Worm (Caenorhabditis elegans) whole organism, late embryonic: ENCODE data around the gene cpg-20.

Experiments
- C08G9.2 ChIP-seq: sonication (generic microtip); optimal IDR thresholded peaks from 2 replicates; lab custom pipeline; 2016; ENCODE audit warnings: mild to moderate bottlenecking, missing genetic modification characterization, moderate library complexity, missing compliant biosample characterization
- K02D7.2 ChIP-seq: sonication (generic microtip); optimal IDR thresholded peaks from 2 replicates; lab custom pipeline; 2017; ENCODE audit warnings: mild to moderate bottlenecking, missing genetic modification characterization, missing compliant biosample characterization
- K09A11.1 ChIP-seq: sonication (generic microtip); optimal IDR thresholded peaks from 2 replicates; lab custom pipeline; 2017; ENCODE audit warnings: antibody characterized with exemption, mild to moderate bottlenecking, missing genetic modification characterization, missing compliant biosample characterization; ENCODE audit not compliant: insufficient read depth
- T23F11.4 ChIP-seq: fragments of 200-800 bp; sonication (Bioruptor generic); optimal IDR thresholded peaks from 2 replicates; lab custom pipeline; 2018; ENCODE audit warnings: mild to moderate bottlenecking, missing genetic modification characterization, missing compliant biosample characterization
- Y22D7AL.16 ChIP-seq: sonication (generic microtip); optimal IDR thresholded peaks from 2 replicates; lab custom pipeline; 2016; ENCODE audit warnings: missing genetic modification characterization, missing compliant biosample characterization
- ahr-1 ChIP-seq: sonication (generic microtip); optimal IDR thresholded peaks from 2 replicates; lab custom pipeline; 2016; ENCODE audit warnings: missing genetic modification characterization, missing compliant biosample characterization
- ama-1 ChIP-seq: fragments of 150-350 bp; optimal IDR thresholded peaks from 2 replicates; lab custom pipeline; 2014
- ceh-14 ChIP-seq: sonication (generic microtip); optimal IDR thresholded peaks from 2 replicates; lab custom pipeline; 2016; ENCODE audit warnings: missing genotype, missing genetic modification characterization, missing compliant biosample characterization
- ceh-2 ChIP-seq: sonication (generic microtip); optimal IDR thresholded peaks from 2 replicates; lab custom pipeline; 2016; ENCODE audit warnings: missing genotype, missing genetic modification characterization, missing compliant biosample characterization
- ceh-22 ChIP-seq: sonication (generic microtip); optimal IDR thresholded peaks from 2 replicates; lab custom pipeline; 2017; ENCODE audit warnings: missing biosample characterization, missing genetic modification characterization
- ceh-24 ChIP-seq: sonication (generic microtip); optimal IDR thresholded peaks from 2 replicates; lab custom pipeline; 2016; ENCODE audit warnings: mild to moderate bottlenecking, missing genetic modification characterization, missing compliant biosample characterization
- ceh-31 ChIP-seq: sonication (generic microtip); optimal IDR thresholded peaks from 2 replicates; lab custom pipeline; 2016; ENCODE audit warnings: missing genetic modification characterization, missing compliant biosample characterization
- ceh-48 ChIP-seq: sonication (generic microtip); optimal IDR thresholded peaks from 2 replicates; lab custom pipeline; 2016; ENCODE audit warnings: missing genetic modification characterization, inconsistent platforms, missing compliant biosample characterization
- ceh-6 ChIP-seq: fragments of 200-800 bp; sonication (Bioruptor generic); optimal IDR thresholded peaks from 2 replicates; lab custom pipeline; 2018; ENCODE audit warnings: mild to moderate bottlenecking, missing genetic modification characterization, missing compliant biosample characterization
- che-1 ChIP-seq: sonication (generic microtip); optimal IDR thresholded peaks from 2 replicates; lab custom pipeline; 2016; ENCODE audit warnings: mild to moderate bottlenecking, missing genetic modification characterization, missing compliant biosample characterization
- dmd-4 ChIP-seq: sonication (generic microtip); optimal IDR thresholded peaks from 2 replicates; lab custom pipeline; 2016; ENCODE audit warnings: borderline replicate concordance, missing genetic modification characterization, missing compliant biosample characterization
- dve-1 ChIP-seq: sonication (generic microtip); optimal IDR thresholded peaks from 2 replicates; lab custom pipeline; 2017; ENCODE audit warnings: antibody characterized with exemption, mild to moderate bottlenecking, missing genetic modification characterization, missing compliant biosample characterization
- elt-2 ChIP-seq: sonication (generic microtip); optimal IDR thresholded peaks from 2 replicates; lab custom pipeline; 2016; ENCODE audit warnings: missing genetic modification reagents, missing genetic modification characterization, missing compliant biosample characterization
- eyg-1 ChIP-seq: sonication (generic microtip); optimal IDR thresholded peaks from 2 replicates; lab custom pipeline; 2016; ENCODE audit warnings: missing genotype, missing genetic modification characterization, missing compliant biosample characterization
- fkh-10 ChIP-seq: fragments of 150-350 bp; optimal IDR thresholded peaks from 2 replicates; lab custom pipeline; 2014; ENCODE audit warnings: missing biosample characterization, missing genetic modification reagents, missing genetic modification characterization
- hlh-15 ChIP-seq: sonication (generic microtip); optimal IDR thresholded peaks from 2 replicates; lab custom pipeline; 2016; ENCODE audit warnings: missing genetic modification characterization, missing compliant biosample characterization
- hlh-30 ChIP-seq: sonication (generic microtip); optimal IDR thresholded peaks from 2 replicates; lab custom pipeline; 2017; ENCODE audit warnings: antibody characterized with exemption, missing genetic modification characterization, missing compliant biosample characterization; ENCODE audit not compliant: insufficient read depth
- hlh-8 ChIP-seq: sonication (generic microtip); optimal IDR thresholded peaks from 2 replicates; lab custom pipeline; 2016; ENCODE audit warnings: missing genotype, missing genetic modification characterization, missing compliant biosample characterization
- lim-6 ChIP-seq: sonication (generic microtip); optimal IDR thresholded peaks from 2 replicates; lab custom pipeline; 2016; ENCODE audit warnings: missing genetic modification characterization, missing compliant biosample characterization
- madf-2 ChIP-seq: sonication (generic microtip); optimal IDR thresholded peaks from 2 replicates; lab custom pipeline; 2017; ENCODE audit warnings: missing genetic modification characterization, missing compliant biosample characterization
- nfya-1 ChIP-seq: sonication (generic microtip); optimal IDR thresholded peaks from 2 replicates; lab custom pipeline; 2017; ENCODE audit warnings: missing genetic modification characterization, mild to moderate bottlenecking, missing compliant biosample characterization, antibody characterized with exemption, moderate library complexity
- pat-9 ChIP-seq: fragments of 200-800 bp; sonication (Bioruptor generic); optimal IDR thresholded peaks from 2 replicates; lab custom pipeline; 2018; ENCODE audit warnings: mild to moderate bottlenecking, missing genetic modification characterization, moderate library complexity, missing compliant biosample characterization
- pha-4 ChIP-seq: fragments of 150-350 bp; optimal IDR thresholded peaks from 2 replicates; lab custom pipeline; 2018; ENCODE audit warnings: missing biosample characterization, missing genetic modification reagents, missing genetic modification characterization
- pqm-1 ChIP-seq: sonication (generic microtip); optimal IDR thresholded peaks from 2 replicates; lab custom pipeline; 2016; ENCODE audit warnings: missing genetic modification characterization, missing compliant biosample characterization
- pros-1 ChIP-seq: fragments of 150-350 bp; optimal IDR thresholded peaks from 2 replicates; lab custom pipeline; 2014; ENCODE audit warnings: missing biosample characterization, missing genetic modification reagents, missing genetic modification characterization
- ref-2 ChIP-seq: sonication (generic microtip); optimal IDR thresholded peaks from 2 replicates; lab custom pipeline; 2016; ENCODE audit warnings: missing genetic modification characterization, missing compliant biosample characterization
- tbx-2 ChIP-seq: sonication (generic microtip); optimal IDR thresholded peaks from 2 replicates; lab custom pipeline; 2016; ENCODE audit warnings: missing genetic modification characterization, missing compliant biosample characterization
- ttx-3 ChIP-seq: sonication (generic microtip); optimal IDR thresholded peaks from 2 replicates; lab custom pipeline; 2016; ENCODE audit warnings: missing genetic modification reagents, missing genetic modification characterization, missing compliant biosample characterization
- unc-42 ChIP-seq: sonication (generic microtip); optimal IDR thresholded peaks from 2 replicates; lab custom pipeline; 2016; ENCODE audit warnings: missing genotype, missing genetic modification characterization, missing compliant biosample characterization
- unc-86 ChIP-seq: sonication (generic microtip); optimal IDR thresholded peaks from 2 replicates; lab custom pipeline; 2016; ENCODE audit warnings: missing genetic modification characterization, missing compliant biosample characterization
- zip-5 ChIP-seq: sonication (generic microtip); optimal IDR thresholded peaks from 2 replicates; lab custom pipeline; 2016; ENCODE audit warnings: missing genetic modification characterization, missing compliant biosample characterization
- ztf-16 ChIP-seq: sonication (generic microtip); optimal IDR thresholded peaks from 2 replicates; lab custom pipeline; 2017; ENCODE audit warnings: missing genetic modification characterization, missing compliant biosample characterization

cpg-20 gene

ce11 chrIV:6076128-6076527 lies at the start of gene cpg-20:
Gene cpg-20 (minus strand): TSS chrIV:6076228.
- no peak for TF ChIP-seq C08G9.2 (tag; lab: Kevin White, UChicago)
- TF ChIP-seq ttx-3 (tag; lab: Kevin White, UChicago) = no peak
- TF ChIP-seq ref-2 (tag; lab: Kevin White, UChicago) = no peak
- TF ChIP-seq ceh-48 (tag; lab: Kevin White, UChicago) = no peak
- TF ChIP-seq dve-1 (tag; lab: Kevin White, UChicago) = no peak
- no peak for TF ChIP-seq hlh-15 (tag; lab: Kevin White, UChicago)
- TF ChIP-seq lim-6 (tag; lab: Kevin White, UChicago) = no peak
- no peak for TF ChIP-seq che-1 (tag; lab: Kevin White, UChicago)
- no peak for TF ChIP-seq K02D7.2 (tag; lab: Kevin White, UChicago)
- no peak for TF ChIP-seq ceh-2
- TF ChIP-seq T23F11.4 = no peak
- TF ChIP-seq pat-9 (tag; lab: Kevin White, UChicago) = no peak
- TF ChIP-seq ahr-1 (tag; lab: Kevin White, UChicago) = no peak
- TF ChIP-seq hlh-8 (tag; lab: Kevin White, UChicago) = no peak
- no peak for TF ChIP-seq ceh-22
- TF ChIP-seq Y22D7AL.16 (tag; lab: Kevin White, UChicago) = no peak
- TF ChIP-seq ztf-16 (tag; lab: Kevin White, UChicago) = no peak
- no peak for TF ChIP-seq unc-42 (tag; lab: Kevin White, UChicago)
- TF ChIP-seq ama-1 (lab: Kevin White, UChicago) = no peak

DNA sequence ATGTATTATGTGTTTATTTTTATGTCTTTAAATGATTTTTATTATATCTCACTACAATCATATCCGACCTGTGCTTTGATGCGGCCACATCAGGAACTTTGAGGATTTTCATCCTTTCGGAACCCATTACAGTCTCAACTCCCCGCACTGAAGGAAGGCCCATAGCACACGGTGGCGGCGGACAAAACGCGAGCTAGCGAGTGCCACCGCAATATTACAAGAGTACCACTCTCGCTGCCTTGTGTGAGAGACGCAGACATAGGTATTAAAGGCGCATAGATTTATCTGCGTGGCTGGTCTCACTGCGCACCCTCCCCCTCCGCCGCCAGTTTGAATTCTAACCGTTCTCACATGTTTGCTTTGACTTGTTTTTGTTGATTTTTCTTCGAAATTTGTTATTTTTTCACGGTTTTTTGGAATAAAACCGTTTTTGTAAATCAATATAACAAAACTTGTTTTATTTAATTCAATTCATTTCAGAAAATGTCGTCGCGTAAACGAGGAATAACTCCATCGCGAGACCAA lies 41.8 kb upstream of the cpg-20 start, which contains the start of gene zen-4:
zen-4 (plus strand) TSS at position 475 of the 525 bp plus-strand sequence.
- TF ChIP-seq ceh-14 (tag; lab: Kevin White, UChicago) = no peak
- no peak for TF ChIP-seq ceh-48 (tag; lab: Kevin White, UChicago)
- TF ChIP-seq nfya-1 (tag; lab: Kevin White, UChicago) = peak; percentile 40
- no peak for TF ChIP-seq ceh-2
- TF ChIP-seq pha-4 (tag; lab: Kevin White, UChicago) = no peak
- TF ChIP-seq hlh-30 (tag; lab: Kevin White, UChicago) = peak; percentile 27
- no peak for TF ChIP-seq K09A11.1 (tag; lab: Kevin White, UChicago)
- TF ChIP-seq tbx-2 (tag; lab: Kevin White, UChicago) = peak; percentile 28
- TF ChIP-seq ref-2 (tag; lab: Kevin White, UChicago) = peak; percentile 42
- TF ChIP-seq pqm-1 (tag; lab: Kevin White, UChicago) = no peak
- TF ChIP-seq elt-2 (tag; lab: Kevin White, UChicago) = peak; percentile 22

ce11 chrIV:6112291-6112690 lies 36.3 kb upstream of the cpg-20 start, which contains the start of gene M03D4.3:
Gene M03D4.3 (minus strand): TSS chrIV:6112391.
- TF ChIP-seq pqm-1 (tag; lab: Kevin White, UChicago) (no peak), ztf-16 (tag; lab: Kevin White, UChicago) (no peak), fkh-10 (GFP tag; lab: Kevin White, UChicago) (no peak), madf-2 (no peak), ceh-6 (GFP tag; lab: Kevin White, UChicago) (no peak), hlh-15 (tag; lab: Kevin White, UChicago) (no peak), pros-1 (tag; lab: Kevin White, UChicago) (no peak), hlh-30 (tag; lab: Kevin White, UChicago) (no peak), zip-5 (tag; lab: Kevin White, UChicago) (no peak), ceh-31 (tag; lab: Kevin White, UChicago) (no peak), unc-86 (tag; lab: Kevin White, UChicago) (no peak), eyg-1 (tag; lab: Kevin White, UChicago) (no peak), dmd-4 (no peak), unc-42 (tag; lab: Kevin White, UChicago) (no peak), ceh-24 (tag; lab: Kevin White, UChicago) (no peak)
